Worm (Caenorhabditis elegans) whole organism, mixed stage, embryonic: ENCODE data around the gene F49E8.6.

Source experiments
- bed-3 ChIP-seq: fragments of 200-800 bp; sonication (Bioruptor generic); optimal IDR thresholded peaks from 3 replicates; lab custom pipeline; 2018; ENCODE audit warnings: mild to moderate bottlenecking, missing genetic modification characterization, moderate library complexity, missing compliant biosample characterization
- blmp-1 ChIP-seq: fragments of 150-350 bp; optimal IDR thresholded peaks from 2 replicates; lab custom pipeline; 2014; ENCODE audit warnings: missing biosample characterization, missing genetic modification characterization
- ceh-39 ChIP-seq: fragments of 150-350 bp; optimal IDR thresholded peaks from 2 replicates; lab custom pipeline; 2014; ENCODE audit warnings: missing biosample characterization, missing genetic modification characterization
- ceh-43 ChIP-seq: fragments of 200-800 bp; sonication (Bioruptor generic); optimal IDR thresholded peaks from 2 replicates; lab custom pipeline; 2018; ENCODE audit warnings: mild to moderate bottlenecking, missing genetic modification characterization, moderate library complexity, missing compliant biosample characterization
- ces-1 ChIP-seq: fragments of 150-350 bp; optimal IDR thresholded peaks from 2 replicates; lab custom pipeline; 2014; ENCODE audit warnings: missing biosample characterization, missing genetic modification reagents, missing genetic modification characterization
- cnd-1 ChIP-seq: fragments of 200-800 bp; sonication (Bioruptor generic); optimal IDR thresholded peaks from 2 replicates; lab custom pipeline; 2018; ENCODE audit warnings: mild to moderate bottlenecking, missing genetic modification characterization, missing compliant biosample characterization
- drap-1 ChIP-seq: fragments of 200-800 bp; sonication (Bioruptor generic); optimal IDR thresholded peaks from 3 replicates; lab custom pipeline; 2018; ENCODE audit warnings: mild to moderate bottlenecking, missing genetic modification characterization, missing compliant biosample characterization
- elt-3 ChIP-seq: fragments of 150-350 bp; optimal IDR thresholded peaks from 2 replicates; lab custom pipeline; 2014; ENCODE audit warnings: missing biosample characterization, missing genetic modification characterization
- flh-1 ChIP-seq: fragments of 200-800 bp; sonication (Bioruptor generic); optimal IDR thresholded peaks from 2 replicates; lab custom pipeline; 2018; ENCODE audit warnings: mild to moderate bottlenecking, missing genetic modification characterization, moderate library complexity, missing compliant biosample characterization
- ham-2 ChIP-seq: fragments of 200-800 bp; sonication (Bioruptor generic); optimal IDR thresholded peaks from 2 replicates; lab custom pipeline; 2018; ENCODE audit warnings: mild to moderate bottlenecking, missing genetic modification characterization, missing compliant biosample characterization
- hlh-1 ChIP-seq: fragments of 150-350 bp; optimal IDR thresholded peaks from 2 replicates; lab custom pipeline; 2014; ENCODE audit warnings: missing biosample characterization, missing genetic modification reagents, missing genetic modification characterization
- lin-32 ChIP-seq: fragments of 200-800 bp; sonication (Bioruptor generic); optimal IDR thresholded peaks from 2 replicates; lab custom pipeline; 2018; ENCODE audit warnings: mild to moderate bottlenecking, missing genetic modification characterization, missing compliant biosample characterization
- lsy-2 ChIP-seq: fragments of 150-350 bp; optimal IDR thresholded peaks from 2 replicates; lab custom pipeline; 2014; ENCODE audit warnings: missing biosample characterization, missing genetic modification characterization
- nhr-12 ChIP-seq: fragments of 150-350 bp; optimal IDR thresholded peaks from 2 replicates; lab custom pipeline; 2014; ENCODE audit warnings: missing biosample characterization, missing genetic modification characterization
- nhr-2 ChIP-seq: fragments of 150-350 bp; optimal IDR thresholded peaks from 2 replicates; lab custom pipeline; 2014; ENCODE audit warnings: missing biosample characterization, missing genetic modification characterization
- nhr-237 ChIP-seq: fragments of 150-350 bp; optimal IDR thresholded peaks from 2 replicates; lab custom pipeline; 2014; ENCODE audit warnings: missing biosample characterization, missing genetic modification characterization
- nhr-28 ChIP-seq: fragments of 150-350 bp; optimal IDR thresholded peaks from 2 replicates; lab custom pipeline; 2014; ENCODE audit warnings: missing biosample characterization, missing genetic modification characterization
- nhr-76 ChIP-seq: sonication (generic microtip); optimal IDR thresholded peaks from 2 replicates; lab custom pipeline; 2017; ENCODE audit warnings: missing biosample characterization, missing genetic modification characterization
- pha-4 ChIP-seq: fragments of 150-350 bp; optimal IDR thresholded peaks from 2 replicates; lab custom pipeline; 2018; ENCODE audit warnings: missing biosample characterization, missing genetic modification reagents, missing genetic modification characterization
- sem-2 ChIP-seq: fragments of 200-800 bp; sonication (Bioruptor generic); optimal IDR thresholded peaks from 2 replicates; lab custom pipeline; 2018; ENCODE audit warnings: mild to moderate bottlenecking, missing genetic modification characterization, missing compliant biosample characterization
- tbx-8 ChIP-seq: fragments of 200-800 bp; sonication (Bioruptor generic); optimal IDR thresholded peaks from 2 replicates; lab custom pipeline; 2018; ENCODE audit warnings: mild to moderate bottlenecking, missing genetic modification characterization, moderate library complexity, missing compliant biosample characterization
- unc-120 ChIP-seq: sonication (generic microtip); optimal IDR thresholded peaks from 2 replicates; lab custom pipeline; 2017; ENCODE audit warnings: missing genetic modification characterization, missing compliant biosample characterization; ENCODE audit not compliant: poor library complexity, severe bottlenecking
- unc-39 ChIP-seq: fragments of 150-350 bp; optimal IDR thresholded peaks from 2 replicates; lab custom pipeline; 2014; ENCODE audit warnings: missing biosample characterization, missing genetic modification characterization
- unc-62 ChIP-seq: fragments of 150-350 bp; optimal IDR thresholded peaks from 2 replicates; lab custom pipeline; 2014; ENCODE audit warnings: missing biosample characterization, missing genetic modification reagents, missing genetic modification characterization
- zip-8 ChIP-seq: fragments of 150-350 bp; optimal IDR thresholded peaks from 2 replicates; lab custom pipeline; 2014; ENCODE audit warnings: missing biosample characterization, missing genetic modification characterization
- ztf-11 ChIP-seq: fragments of 150-350 bp; optimal IDR thresholded peaks from 2 replicates; lab custom pipeline; 2014; ENCODE audit warnings: missing biosample characterization, missing genetic modification characterization

The F49E8.6 gene

ce11 chrIV:7549844-7550243 is 4.6 kb downstream of the F49E8.6 start:
- TF ChIP-seq ceh-43 (no peak), drap-1 (GFP tag; lab: Kevin White, UChicago) (no peak), nhr-237 (tag; lab: Kevin White, UChicago) (no peak), lin-32 (no peak), ztf-11 (tag; lab: Kevin White, UChicago) (no peak), flh-1 (GFP tag; lab: Kevin White, UChicago) (no peak), elt-3 (no peak), zip-8 (no peak), bed-3 (GFP tag; lab: Kevin White, UChicago) (no peak), nhr-12 (no peak), hlh-1 (tag; lab: Kevin White, UChicago) (no peak), pha-4 (tag; lab: Kevin White, UChicago) (no peak), unc-39 (tag; lab: Kevin White, UChicago) (no peak), sem-2 (GFP tag; lab: Kevin White, UChicago) (no peak), blmp-1 (tag; lab: Kevin White, UChicago) (no peak), cnd-1 (no peak)

ce11 chrIV:7547843-7548578 is 6.5 kb downstream of the F49E8.6 start, which contains the start of the genes cdd-2 and oef-1:
TSS of gene cdd-2 (minus strand) at chrIV:7547893.
TSS of gene oef-1 (plus strand) at chrIV:7548417.
- TF ChIP-seq zip-8, result no peak
- no peak for TF ChIP-seq tbx-8
- no peak for TF ChIP-seq ham-2
- no peak for TF ChIP-seq blmp-1 (tag; lab: Kevin White, UChicago)
- TF ChIP-seq unc-120, result no peak
- no peak for TF ChIP-seq unc-62 (GFP tag; lab: Kevin White, UChicago)
- TF ChIP-seq ces-1 (GFP tag; lab: Kevin White, UChicago), result no peak
- no peak for TF ChIP-seq ceh-39 (tag; lab: Kevin White, UChicago)
- no peak for TF ChIP-seq sem-2 (GFP tag; lab: Kevin White, UChicago)

ce11 chrIV:7543662-7544061 is 10.8 kb downstream of the F49E8.6 start:
- no peak for TF ChIP-seq flh-1 (GFP tag; lab: Kevin White, UChicago)
- TF ChIP-seq unc-120, result no peak
- no peak for TF ChIP-seq hlh-1 (tag; lab: Kevin White, UChicago)
- no peak for TF ChIP-seq cnd-1
- no peak for TF ChIP-seq bed-3 (GFP tag; lab: Kevin White, UChicago)
- TF ChIP-seq pha-4 (tag; lab: Kevin White, UChicago), result no peak
- no peak for TF ChIP-seq tbx-8
- no peak for TF ChIP-seq lin-32

- TF ChIP-seq unc-62 (GFP tag; lab: Kevin White, UChicago) (no peak), nhr-28 (tag; lab: Kevin White, UChicago) (no peak), hlh-1 (tag; lab: Kevin White, UChicago) (no peak), nhr-2 (tag; lab: Kevin White, UChicago) (no peak), ces-1 (GFP tag; lab: Kevin White, UChicago) (peak; percentile 95), lsy-2 (tag; lab: Kevin White, UChicago) (no peak)
- TF ChIP-seq, all 35 proteins: peak for 1
Observed at ce11 chrIV:7542485-7543001, 11.9 kb downstream of the F49E8.6 start, which contains the start of gene R05G6.10. TSS of gene R05G6.10 (minus strand) at chrIV:7542535.

ce11 chrIV:7532360-7532759 is 22.1 kb downstream of the F49E8.6 start, which contains the start of gene R05G6.1:
TSS of gene R05G6.1 (plus strand) at chrIV:7532660.
- TF ChIP-seq lin-32, result no peak
- TF ChIP-seq nhr-28 (tag; lab: Kevin White, UChicago), result no peak
- TF ChIP-seq nhr-76 (tag; lab: Kevin White, UChicago), result no peak
- no peak for TF ChIP-seq unc-62 (GFP tag; lab: Kevin White, UChicago)
- TF ChIP-seq ham-2, result no peak
- TF ChIP-seq ztf-11 (tag; lab: Kevin White, UChicago), result no peak
- no peak for TF ChIP-seq nhr-237 (tag; lab: Kevin White, UChicago)
- TF ChIP-seq flh-1 (GFP tag; lab: Kevin White, UChicago), result no peak
